Worm (Caenorhabditis elegans): ENCODE results near the gene cutl-12.
A peak's percentile ranks its signal among the peaks of the same experiment; 100 is the strongest.

The cutl-12 gene

DNA sequence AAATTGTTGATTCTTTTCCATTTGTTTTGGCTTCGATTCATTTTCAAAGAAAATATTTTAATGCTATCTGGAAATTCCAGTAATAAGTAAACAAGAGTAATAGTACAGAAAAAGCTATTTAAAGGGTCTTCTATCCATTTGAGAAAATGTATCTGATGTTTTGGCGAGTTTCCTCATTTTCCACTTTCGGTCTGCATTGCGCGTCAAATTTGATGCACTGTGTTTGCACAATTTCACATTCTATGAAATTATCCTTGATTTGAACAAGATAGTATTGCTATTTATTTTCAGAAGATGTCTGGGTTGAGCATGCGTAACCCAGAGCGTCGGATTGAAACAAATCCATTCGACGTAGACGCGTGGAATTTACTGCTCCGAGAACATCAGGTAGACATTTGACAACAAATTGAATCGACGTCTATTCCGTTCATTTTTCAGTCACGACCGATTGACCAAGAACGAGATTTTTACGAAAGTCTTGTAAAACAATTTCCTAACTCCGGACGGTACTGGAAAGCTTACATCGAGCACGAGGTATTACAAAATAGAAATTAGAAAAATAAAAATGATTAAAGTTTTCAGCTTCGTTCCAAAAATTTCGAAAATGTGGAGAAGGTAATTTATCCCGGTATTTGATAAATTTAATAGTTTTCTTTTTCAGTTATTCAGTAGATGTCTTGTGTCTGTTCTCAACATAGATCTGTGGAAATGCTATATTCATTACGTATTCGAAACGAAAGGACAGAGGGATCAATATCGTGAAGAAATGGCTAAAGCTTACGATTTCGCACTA is 30.5 kb downstream of the cutl-12 start, which contains the start of gene suf-1 (continued):
- TF ChIP-seq F49E8.2 (tag; optimal IDR thresholded peaks at IDR 0.05; ENCODE audit: insufficient read depth) (peak; percentile 94), nhr-179 (tag; optimal IDR thresholded peaks at IDR 0.05) (no peak), tlf-1 (GFP tag; optimal IDR thresholded peaks at IDR 0.05) (peak; percentile 79), F57A8.1 (GFP tag; optimal IDR thresholded peaks at IDR 0.05) (no peak), attf-5 (GFP tag; optimal IDR thresholded peaks at IDR 0.05) (peak; percentile 24), nhr-80 (tag; optimal IDR thresholded peaks at IDR 0.05) (no peak), C17E4.6 (GFP tag; IDR thresholded peaks at IDR 0.05) (peak; percentile 60), mel-28 (tag; optimal IDR thresholded peaks at IDR 0.05; ENCODE audit: borderline replicate concordance) (no peak), ceh-100 (GFP tag; IDR thresholded peaks at IDR 0.05) (peak; percentile 32; the same call in 1 of the 2 replicates), athp-1 (tag; optimal IDR thresholded peaks at IDR 0.05) (peak; percentile 40), F23B12.7 (tag; optimal IDR thresholded peaks at IDR 0.05; ENCODE audit: insufficient read depth) (peak; percentile 61), ztf-18 (tag; optimal IDR thresholded peaks at IDR 0.05) (no peak), chd-7 (tag; optimal IDR thresholded peaks at IDR 0.05) (no peak), lin-54 (GFP tag; optimal IDR thresholded peaks at IDR 0.05) (peak; percentile 73), Y56A3A.18 (GFP tag; IDR thresholded peaks at IDR 0.05) (peak; percentile 75; the same call in 1 of the 2 replicates), F22D6.2 (tag; optimal IDR thresholded peaks at IDR 0.05) (no peak), ztf-26 (tag; optimal IDR thresholded peaks at IDR 0.05) (no peak), xnd-1 (tag; optimal IDR thresholded peaks at IDR 0.05) (peak; percentile 45), lin-40 (tag; optimal IDR thresholded peaks at IDR 0.05) (no peak), ceh-27 (GFP tag; optimal IDR thresholded peaks at IDR 0.05) (no peak), ccch-3 (GFP tag; optimal IDR thresholded peaks at IDR 0.05) (no peak), repo-1 (tag; optimal IDR thresholded peaks at IDR 0.05) (no peak), B0261.1 (tag; optimal IDR thresholded peaks at IDR 0.05) (no peak), ztf-28 (GFP tag; IDR thresholded peaks at IDR 0.05) (no peak), nhr-120 (GFP tag; IDR thresholded peaks at IDR 0.05) (no peak), lir-1 (GFP tag; conservative IDR thresholded peaks at IDR 0.05) (no peak), ekl-4 (GFP tag; IDR thresholded peaks at IDR 0.05) (peak; percentile 90), snpc-1.3 (tag; optimal IDR thresholded peaks at IDR 0.05; ENCODE audit: insufficient read depth) (peak; percentile 2), ztf-3 (GFP tag; optimal IDR thresholded peaks at IDR 0.05) (no peak), bed-1 (GFP tag; IDR thresholded peaks at IDR 0.05) (0 out of 2 replicates have a peak, but pooled peaks have one; percentile 20), lag-1 (GFP tag; IDR thresholded peaks at IDR 0.05) (no peak), F57C9.4 (tag; optimal IDR thresholded peaks at IDR 0.05) (no peak)

DNA sequence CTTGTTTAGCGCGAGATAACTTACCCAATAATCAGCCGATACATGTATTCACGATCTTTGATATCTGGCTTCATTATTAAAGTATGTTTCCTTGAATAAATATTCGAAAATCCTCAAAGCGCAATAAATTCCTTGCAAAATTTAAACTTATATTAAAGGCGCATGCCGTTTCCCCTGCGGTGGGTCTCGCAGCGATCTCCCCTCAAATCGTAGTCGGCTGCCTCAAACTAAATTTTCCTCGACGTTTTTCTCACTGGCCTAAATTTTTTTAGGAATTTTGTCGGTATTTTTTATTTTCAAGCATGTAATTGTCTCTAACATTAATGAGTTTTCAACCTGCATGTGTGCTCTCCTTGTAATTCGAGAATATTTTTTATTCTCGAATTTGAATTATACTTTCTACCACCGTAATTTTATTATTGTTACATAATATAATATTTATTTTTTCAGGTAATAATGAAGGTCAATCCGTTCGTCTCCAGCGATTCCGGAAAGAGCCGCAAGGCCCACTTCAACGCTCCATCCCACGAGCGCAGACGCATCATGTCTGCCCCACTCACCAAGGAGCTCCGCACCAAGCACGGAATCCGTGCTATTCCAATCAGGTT is 31.8 kb downstream of the cutl-12 start, which contains the start of the genes cpf-1 and rpl-26:
TSS of gene cpf-1 (minus strand) at position 104 of the 608 bp plus-strand sequence.
TSS of gene rpl-26 (plus strand) at position 449 of the 608 bp plus-strand sequence.
- TF ChIP-seq bed-2 (GFP tag; IDR thresholded peaks at IDR 0.05): no peak
- peak; percentile 28; the same call in 1 of the 2 replicates for TF ChIP-seq hmg-1.2 (GFP tag; IDR thresholded peaks at IDR 0.05)
- TF ChIP-seq cebp-1 (GFP tag; IDR thresholded peaks at IDR 0.05): no peak
- no peak for TF ChIP-seq cebp-1 (tag; optimal IDR thresholded peaks at IDR 0.05)
- peak; percentile 33 for TF ChIP-seq tbp1 (GFP tag; optimal IDR thresholded peaks at IDR 0.05)
- TF ChIP-seq F33H1.4 (GFP tag; IDR thresholded peaks at IDR 0.05): peak; percentile 88
- TF ChIP-seq attf-5 (GFP tag; optimal IDR thresholded peaks at IDR 0.05): peak; percentile 18
- TF ChIP-seq sptf-2 (GFP tag; optimal IDR thresholded peaks at IDR 0.05): peak; percentile 92
- TF ChIP-seq ceh-91 (GFP tag; IDR thresholded peaks at IDR 0.05): no peak
- peak; percentile 38; the same call in 1 of the 2 replicates for TF ChIP-seq madf-6 (GFP tag; IDR thresholded peaks at IDR 0.05)
- TF ChIP-seq snpc-1.1 (tag; optimal IDR thresholded peaks at IDR 0.05; ENCODE audit: insufficient read depth): peak; percentile 54
- TF ChIP-seq ceh-79 (tag; optimal IDR thresholded peaks at IDR 0.05): no peak
- TF ChIP-seq attf-6 (GFP tag; IDR thresholded peaks at IDR 0.05): no peak
- no peak for TF ChIP-seq egrh-3 (GFP tag; IDR thresholded peaks at IDR 0.05)
- TF ChIP-seq snpc-4 (GFP tag; optimal IDR thresholded peaks at IDR 0.05): peak; percentile 71
- peak; percentile 55 to 80 (median 74) for TF ChIP-seq snpc-4 (tag; optimal IDR thresholded peaks at IDR 0.05)

Data from whole organism, young adult.